Worm (Caenorhabditis elegans) whole organism, late embryonic: ENCODE measurements around the gene R04D3.4.

Source experiments
- C08G9.2 ChIP-seq: sonication (generic microtip); optimal IDR thresholded peaks from 2 replicates; lab custom pipeline; 2016; ENCODE audit warnings: mild to moderate bottlenecking, missing genetic modification characterization, moderate library complexity, missing compliant biosample characterization
- K02D7.2 ChIP-seq: sonication (generic microtip); optimal IDR thresholded peaks from 2 replicates; lab custom pipeline; 2017; ENCODE audit warnings: mild to moderate bottlenecking, missing genetic modification characterization, missing compliant biosample characterization
- K09A11.1 ChIP-seq: sonication (generic microtip); optimal IDR thresholded peaks from 2 replicates; lab custom pipeline; 2017; ENCODE audit warnings: antibody characterized with exemption, mild to moderate bottlenecking, missing genetic modification characterization, missing compliant biosample characterization; ENCODE audit not compliant: insufficient read depth
- ama-1 ChIP-seq: fragments of 150-350 bp; optimal IDR thresholded peaks from 2 replicates; lab custom pipeline; 2014
- ceh-22 ChIP-seq: sonication (generic microtip); optimal IDR thresholded peaks from 2 replicates; lab custom pipeline; 2017; ENCODE audit warnings: missing biosample characterization, missing genetic modification characterization
- ceh-34 ChIP-seq: sonication (generic microtip); optimal IDR thresholded peaks from 2 replicates; lab custom pipeline; 2016; ENCODE audit warnings: mild to moderate bottlenecking, missing genetic modification characterization, missing compliant biosample characterization
- ceh-9 ChIP-seq: sonication (generic microtip); optimal IDR thresholded peaks from 2 replicates; lab custom pipeline; 2016; ENCODE audit warnings: mild to moderate bottlenecking, missing genetic modification characterization, inconsistent platforms, missing compliant biosample characterization
- che-1 ChIP-seq: sonication (generic microtip); optimal IDR thresholded peaks from 2 replicates; lab custom pipeline; 2016; ENCODE audit warnings: mild to moderate bottlenecking, missing genetic modification characterization, missing compliant biosample characterization
- elt-4 ChIP-seq: sonication (generic microtip); optimal IDR thresholded peaks from 2 replicates; lab custom pipeline; 2016; ENCODE audit warnings: missing genetic modification characterization, missing compliant biosample characterization
- ets-4 ChIP-seq: sonication (generic microtip); optimal IDR thresholded peaks from 2 replicates; lab custom pipeline; 2016; ENCODE audit warnings: missing genetic modification characterization, missing compliant biosample characterization
- eyg-1 ChIP-seq: sonication (generic microtip); optimal IDR thresholded peaks from 2 replicates; lab custom pipeline; 2016; ENCODE audit warnings: missing genotype, missing genetic modification characterization, missing compliant biosample characterization
- fkh-10 ChIP-seq: fragments of 150-350 bp; optimal IDR thresholded peaks from 2 replicates; lab custom pipeline; 2014; ENCODE audit warnings: missing biosample characterization, missing genetic modification reagents, missing genetic modification characterization
- hlh-15 ChIP-seq: sonication (generic microtip); optimal IDR thresholded peaks from 2 replicates; lab custom pipeline; 2016; ENCODE audit warnings: missing genetic modification characterization, missing compliant biosample characterization
- hlh-30 ChIP-seq: sonication (generic microtip); optimal IDR thresholded peaks from 2 replicates; lab custom pipeline; 2017; ENCODE audit warnings: antibody characterized with exemption, missing genetic modification characterization, missing compliant biosample characterization; ENCODE audit not compliant: insufficient read depth
- hlh-6 ChIP-seq: sonication (generic microtip); optimal IDR thresholded peaks from 2 replicates; lab custom pipeline; 2016; ENCODE audit warnings: missing genotype, missing genetic modification characterization, missing compliant biosample characterization
- hlh-8 ChIP-seq: sonication (generic microtip); optimal IDR thresholded peaks from 2 replicates; lab custom pipeline; 2016; ENCODE audit warnings: missing genotype, missing genetic modification characterization, missing compliant biosample characterization
- lin-11 ChIP-seq: fragments of 200-800 bp; sonication (Bioruptor generic); optimal IDR thresholded peaks from 2 replicates; lab custom pipeline; 2018; ENCODE audit warnings: mild to moderate bottlenecking, missing genetic modification characterization, missing compliant biosample characterization
- mec-3 ChIP-seq: sonication (generic microtip); optimal IDR thresholded peaks from 2 replicates; lab custom pipeline; 2016; ENCODE audit warnings: borderline replicate concordance, missing genetic modification characterization, missing compliant biosample characterization
- nhr-11 ChIP-seq: fragments of 150-350 bp; optimal IDR thresholded peaks from 2 replicates; lab custom pipeline; 2014; ENCODE audit warnings: missing biosample characterization, missing genetic modification characterization
- nhr-232 ChIP-seq: sonication (generic microtip); optimal IDR thresholded peaks from 2 replicates; lab custom pipeline; 2016; ENCODE audit warnings: missing genetic modification characterization, missing compliant biosample characterization
- npax-4 ChIP-seq: sonication (generic microtip); optimal IDR thresholded peaks from 2 replicates; lab custom pipeline; 2016; ENCODE audit warnings: missing genetic modification characterization, missing compliant biosample characterization
- pag-3 ChIP-seq: sonication (generic microtip); optimal IDR thresholded peaks from 2 replicates; lab custom pipeline; 2016; ENCODE audit warnings: missing compliant biosample characterization, missing genetic modification characterization, borderline replicate concordance
- pax-1 ChIP-seq: fragments of 150-350 bp; optimal IDR thresholded peaks from 2 replicates; lab custom pipeline; 2014; ENCODE audit warnings: missing biosample characterization, missing genetic modification characterization
- pha-4 ChIP-seq: fragments of 150-350 bp; optimal IDR thresholded peaks from 2 replicates; lab custom pipeline; 2018; ENCODE audit warnings: missing biosample characterization, missing genetic modification reagents, missing genetic modification characterization
- pqm-1 ChIP-seq: sonication (generic microtip); optimal IDR thresholded peaks from 2 replicates; lab custom pipeline; 2016; ENCODE audit warnings: missing genetic modification characterization, missing compliant biosample characterization
- rnt-1 ChIP-seq: sonication (generic microtip); optimal IDR thresholded peaks from 2 replicates; lab custom pipeline; 2016; ENCODE audit warnings: missing genetic modification characterization, missing compliant biosample characterization
- sox-2 ChIP-seq: fragments of 200-800 bp; sonication (Bioruptor generic); IDR thresholded peaks from 2 replicates; pipeline ENCODE4 v1.3.6; 2022; ENCODE audit warnings: missing genetic modification reagents, missing genetic modification characterization, missing compliant biosample characterization
- sox-4 ChIP-seq: sonication (generic microtip); optimal IDR thresholded peaks from 2 replicates; lab custom pipeline; 2017; ENCODE audit warnings: mild to moderate bottlenecking, missing genetic modification characterization, inconsistent platforms, missing compliant biosample characterization
- tbx-7 ChIP-seq: sonication (generic microtip); optimal IDR thresholded peaks from 2 replicates; lab custom pipeline; 2016; ENCODE audit warnings: missing genotype, missing genetic modification characterization, missing compliant biosample characterization
- ttx-3 ChIP-seq: sonication (generic microtip); optimal IDR thresholded peaks from 2 replicates; lab custom pipeline; 2016; ENCODE audit warnings: missing genetic modification reagents, missing genetic modification characterization, missing compliant biosample characterization
- unc-42 ChIP-seq: sonication (generic microtip); optimal IDR thresholded peaks from 2 replicates; lab custom pipeline; 2016; ENCODE audit warnings: missing genotype, missing genetic modification characterization, missing compliant biosample characterization
- unc-55 ChIP-seq: sonication (generic microtip); optimal IDR thresholded peaks from 2 replicates; lab custom pipeline; 2017; ENCODE audit warnings: missing biosample characterization, missing genetic modification reagents, missing genetic modification characterization
- unc-86 ChIP-seq: sonication (generic microtip); optimal IDR thresholded peaks from 2 replicates; lab custom pipeline; 2016; ENCODE audit warnings: missing genetic modification characterization, missing compliant biosample characterization
- zip-5 ChIP-seq: sonication (generic microtip); optimal IDR thresholded peaks from 2 replicates; lab custom pipeline; 2016; ENCODE audit warnings: missing genetic modification characterization, missing compliant biosample characterization

Gene R04D3.4

DNA sequence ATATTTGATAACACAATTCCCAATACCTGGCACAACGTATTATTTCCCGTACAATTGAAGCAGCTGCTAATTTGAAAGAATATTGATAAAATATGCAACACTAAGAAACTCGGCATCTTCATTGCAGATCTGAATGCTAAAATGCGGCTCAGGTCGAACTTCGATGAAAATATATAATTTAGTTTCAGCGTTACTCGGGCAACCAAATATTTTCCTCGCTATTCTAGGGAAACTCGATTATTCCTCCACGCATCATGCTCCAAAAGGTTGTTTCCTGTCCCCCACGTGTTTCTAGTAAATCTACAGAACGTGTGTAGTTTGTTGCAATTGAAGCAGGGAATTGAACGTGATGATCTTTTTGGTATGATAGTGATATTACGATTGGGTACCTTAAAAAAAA is 39.5 kb downstream of the R04D3.4 start:
- TF ChIP-seq rnt-1 (no peak), pax-1 (no peak), elt-4 (tag; lab: Kevin White, UChicago) (no peak), pag-3 (no peak), unc-86 (tag; lab: Kevin White, UChicago) (no peak), K02D7.2 (tag; lab: Kevin White, UChicago) (no peak), sox-2 (GFP tag; lab: Robert Waterston, UW) (no peak), sox-4 (no peak), ceh-22 (tag; lab: Kevin White, UChicago) (no peak), nhr-11 (tag; lab: Kevin White, UChicago) (no peak), zip-5 (tag; lab: Kevin White, UChicago) (no peak), hlh-8 (tag; lab: Kevin White, UChicago) (no peak), nhr-232 (no peak), ttx-3 (tag; lab: Kevin White, UChicago) (no peak), che-1 (no peak), hlh-15 (tag; lab: Kevin White, UChicago) (no peak), fkh-10 (GFP tag; lab: Kevin White, UChicago) (no peak), hlh-30 (tag; lab: Kevin White, UChicago) (no peak)

- no peak for TF ChIP-seq hlh-6 (tag; lab: Kevin White, UChicago)
- TF ChIP-seq ama-1 (lab: Kevin White, UChicago) = no peak
- TF ChIP-seq ets-4 (tag; lab: Kevin White, UChicago) = no peak
- TF ChIP-seq unc-55 (GFP tag; lab: Kevin White, UChicago) = no peak
- TF ChIP-seq tbx-7 (tag; lab: Kevin White, UChicago) = no peak
- no peak for TF ChIP-seq ceh-34 (tag; lab: Kevin White, UChicago)
- no peak for TF ChIP-seq lin-11
- no peak for TF ChIP-seq C08G9.2 (tag; lab: Kevin White, UChicago)
- no peak for TF ChIP-seq pqm-1 (tag; lab: Kevin White, UChicago)
- no peak for TF ChIP-seq eyg-1 (tag; lab: Kevin White, UChicago)
- no peak for TF ChIP-seq pha-4 (tag; lab: Kevin White, UChicago)
These were observed 40.4 kb downstream of the R04D3.4 start, which contains the start of gene K08H2.7 for ce11 chrX:13248265-13248664. Gene K08H2.7 (minus strand): TSS chrX:13248437.

DNA sequence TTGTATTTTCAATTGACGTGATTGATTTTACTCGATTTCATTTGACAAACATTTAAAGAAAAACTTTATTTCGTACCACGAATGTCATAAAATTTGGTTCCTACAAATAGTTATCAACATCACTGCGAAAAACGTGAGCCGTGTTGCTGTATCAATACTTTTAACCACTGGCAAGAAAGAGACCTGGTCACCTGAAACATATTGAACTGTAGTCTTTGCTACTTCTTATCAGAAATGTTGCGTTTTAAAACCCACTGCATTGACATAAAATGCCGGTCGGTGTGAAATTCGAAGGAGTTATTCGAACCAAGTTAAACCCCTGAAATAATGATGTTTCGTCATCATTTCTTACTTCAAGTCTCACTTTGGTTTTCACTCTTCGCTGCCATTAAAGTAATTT is 41.0 kb downstream of the R04D3.4 start:
- no peak for TF ChIP-seq ceh-22 (tag; lab: Kevin White, UChicago)
- TF ChIP-seq ceh-9 = no peak

DNA sequence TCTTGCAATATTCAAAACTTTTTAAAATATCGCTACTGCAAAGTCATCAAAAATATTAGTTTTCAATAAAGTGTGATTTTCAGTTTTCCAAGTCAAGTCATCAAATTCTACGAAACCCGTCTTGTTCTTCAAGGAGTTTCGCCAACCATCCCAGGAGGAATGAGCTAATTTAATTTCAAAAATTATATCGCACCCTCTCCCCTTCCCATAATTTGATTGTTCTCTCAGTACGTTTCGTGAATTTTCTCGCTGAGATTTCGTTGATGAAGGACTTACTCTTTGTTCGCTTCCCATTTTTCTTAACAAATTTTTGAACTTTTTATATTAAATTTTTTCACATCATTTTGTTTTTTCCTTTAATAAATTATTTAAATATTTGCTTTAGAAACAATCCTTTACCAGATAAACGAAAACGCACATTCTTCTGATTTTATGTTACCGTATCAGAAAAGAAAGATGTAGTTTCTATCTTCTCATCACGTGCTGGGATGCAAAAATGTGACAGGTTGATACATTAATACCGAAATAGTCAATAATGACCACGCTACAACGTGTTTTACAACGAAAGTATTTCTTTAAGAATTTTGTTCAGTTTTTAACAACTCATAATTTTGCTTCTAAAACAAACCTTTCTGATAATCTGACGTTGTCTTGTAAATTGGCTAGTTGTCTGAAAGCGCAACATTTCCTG is 41.8 kb downstream of the R04D3.4 start:
- TF ChIP-seq ttx-3 (tag; lab: Kevin White, UChicago) (no peak), unc-42 (tag; lab: Kevin White, UChicago) (peak; percentile 97)

- no peak for TF ChIP-seq mec-3 (tag; lab: Kevin White, UChicago)
- peak; percentile 10 for TF ChIP-seq K09A11.1 (tag; lab: Kevin White, UChicago)
- TF ChIP-seq npax-4 (tag; lab: Kevin White, UChicago) = no peak
These were observed 43.5 kb downstream of the R04D3.4 start, which contains the start of gene hpl-1 for ce11 chrX:13245090-13245489. Gene hpl-1 (plus strand): TSS chrX:13245390.
